Fruit fly (Drosophila melanogaster): ENCODE results near the gene CG7778.
A peak's percentile ranks its signal among the peaks of the same experiment; 100 is the strongest.

The CG7778 gene

dm6 chr2L:8382646-8383045, 36.2 kb downstream of the CG7778 start, which contains the start of the genes CG13392 and Rcd4 (continued):
- no peak for TF ChIP-seq ro (GFP tag; IDR thresholded peaks at IDR 0.05)
- no peak for TF ChIP-seq CG31388 (GFP tag; optimal IDR thresholded peaks at IDR 0.05)
- TF ChIP-seq CG15073 (GFP tag; optimal IDR thresholded peaks at IDR 0.05), result no peak
- TF ChIP-seq CG30020 (tag; optimal IDR thresholded peaks at IDR 0.05), result peak; percentile 12
- peak; percentile 21 for TF ChIP-seq gsb-n (tag; optimal IDR thresholded peaks at IDR 0.05)
- TF ChIP-seq cad (GFP tag; optimal IDR thresholded peaks at IDR 0.05), result no peak
- peak; percentile 66 for TF ChIP-seq CG16863 (GFP tag; optimal IDR thresholded peaks at IDR 0.05)
- peak; percentile 36; the same call in 2 of the 3 replicates for TF ChIP-seq Aef1 (GFP tag; IDR thresholded peaks at IDR 0.05)
- TF ChIP-seq nerfin-1 (tag; optimal IDR thresholded peaks at IDR 0.05), result peak; percentile 58
- TF ChIP-seq Xrp1 (GFP tag; IDR thresholded peaks at IDR 0.05), result peak; percentile 71
- peak; percentile 3 for TF ChIP-seq CG11723 (GFP tag; optimal IDR thresholded peaks at IDR 0.05)
- TF ChIP-seq CG2889 (GFP tag; IDR thresholded peaks at IDR 0.05), result no peak
- TF ChIP-seq corto (GFP tag; optimal IDR thresholded peaks at IDR 0.05), result peak; percentile 38
- no peak for TF ChIP-seq Ssrp (tag; optimal IDR thresholded peaks at IDR 0.05)
- TF ChIP-seq gsb (GFP tag; IDR thresholded peaks at IDR 0.05), result 0 out of 2 replicates have a peak, but pooled peaks have one; percentile 13
- no peak for TF ChIP-seq CG6175 (GFP tag; IDR thresholded peaks at IDR 0.05)
- TF ChIP-seq pan (optimal IDR thresholded peaks at IDR 0.05), result no peak
- peak in 1 of 2 experiments; percentile 58 for TF ChIP-seq pan (GFP tag; optimal IDR thresholded peaks at IDR 0.05 in 1 of 2, IDR thresholded peaks at IDR 0.05 in 1 of 2)
- TF ChIP-seq CG13894 (tag; optimal IDR thresholded peaks at IDR 0.05), result peak; percentile 80
- peak; percentile 91 for TF ChIP-seq CG4424 (GFP tag; optimal IDR thresholded peaks at IDR 0.05)
- no peak for TF ChIP-seq bowl (GFP tag; IDR thresholded peaks at IDR 0.05)
- TF ChIP-seq ara (GFP tag; IDR thresholded peaks at IDR 0.05), result 0 out of 2 replicates have a peak, but pooled peaks have one; percentile 29
- peak; percentile 82 for TF ChIP-seq NFAT (GFP tag; IDR thresholded peaks at IDR 0.05)
- peak; percentile 84 for TF ChIP-seq CG12659 (GFP tag; optimal IDR thresholded peaks at IDR 0.05)
- peak; percentile 66 for TF ChIP-seq row (GFP tag; IDR thresholded peaks at IDR 0.05)
- peak; percentile 68 for TF ChIP-seq ind (GFP tag; optimal IDR thresholded peaks at IDR 0.05)
- peak in 1 of 3 experiments; percentile 6 for TF ChIP-seq lola (GFP tag; optimal IDR thresholded peaks at IDR 0.05)
- TF ChIP-seq bcd (GFP tag; optimal IDR thresholded peaks at IDR 0.05), result peak; percentile 46
- TF ChIP-seq sima (GFP tag; optimal IDR thresholded peaks at IDR 0.05), result no peak

DNA sequence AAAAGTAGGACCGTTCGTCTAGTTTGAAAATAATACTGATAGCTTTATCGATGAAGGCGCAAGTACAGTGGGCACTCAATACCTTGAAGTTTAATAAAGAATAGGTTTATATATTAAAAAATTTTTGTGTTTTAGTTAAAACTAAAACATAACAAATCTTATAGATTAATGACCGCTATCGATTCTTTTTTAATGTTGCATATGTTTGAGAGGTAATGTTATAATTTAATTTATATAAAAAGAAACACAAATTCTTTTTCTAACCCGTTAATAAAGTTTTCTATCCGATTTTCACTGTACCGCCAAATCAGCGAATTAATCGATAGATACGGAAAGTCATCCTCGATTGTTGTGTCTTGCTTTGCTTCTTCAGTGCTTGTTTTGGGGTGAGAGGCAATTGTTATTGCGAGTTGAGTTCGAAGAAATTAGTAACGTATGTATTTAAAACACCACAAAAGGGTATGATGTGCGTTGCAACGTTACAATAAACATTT, 37.7 kb downstream of the CG7778 start, which contains the start of the genes Dad1 and CG13384:
Dad1 (minus strand) TSS at position 30 of the 494 bp plus-strand sequence.
CG13384 (plus strand) TSS at position 348 of the 494 bp plus-strand sequence.
- TF ChIP-seq CG18476 (GFP tag; optimal IDR thresholded peaks at IDR 0.05), result peak; percentile 85
- TF ChIP-seq CG31365 (tag; optimal IDR thresholded peaks at IDR 0.05), result no peak
- peak; percentile 57 for TF ChIP-seq kay (GFP tag; optimal IDR thresholded peaks at IDR 0.05)
- peak; percentile 46 to 74 for TF ChIP-seq chif (GFP tag; optimal IDR thresholded peaks at IDR 0.05)
- TF ChIP-seq CG6683 (GFP tag; optimal IDR thresholded peaks at IDR 0.05), result peak; percentile 86
- peak; percentile 78 for TF ChIP-seq CG31388 (GFP tag; optimal IDR thresholded peaks at IDR 0.05)
- peak; percentile 97 for TF ChIP-seq CG8924 (tag; optimal IDR thresholded peaks at IDR 0.05)
- TF ChIP-seq CG12236 (GFP tag; optimal IDR thresholded peaks at IDR 0.05), result no peak
- peak; percentile 6 for TF ChIP-seq CG12769 (tag; optimal IDR thresholded peaks at IDR 0.05)
- TF ChIP-seq nom (GFP tag; optimal IDR thresholded peaks at IDR 0.05), result peak; percentile 84
- TF ChIP-seq CG12104 (GFP tag; optimal IDR thresholded peaks at IDR 0.05), result peak; percentile 80
- peak; percentile 95 for TF ChIP-seq CG3281 (GFP tag; optimal IDR thresholded peaks at IDR 0.05)
- peak; percentile 47 for TF ChIP-seq Gsc (GFP tag; IDR thresholded peaks at IDR 0.05)
- TF ChIP-seq CG2120 (GFP tag; optimal IDR thresholded peaks at IDR 0.05), result peak; percentile 95
- TF ChIP-seq bsh (GFP tag; optimal IDR thresholded peaks at IDR 0.05), result peak in 1 of 2 experiments; percentile 90
- TF ChIP-seq Aef1 (GFP tag; IDR thresholded peaks at IDR 0.05), result peak; percentile 74
- TF ChIP-seq HLH3B (GFP tag; IDR thresholded peaks at IDR 0.05), result peak; percentile 88
- no peak for TF ChIP-seq mld (GFP tag; IDR thresholded peaks at IDR 0.05; ENCODE audit: partially characterized antibody)
- TF ChIP-seq Camta (GFP tag; optimal IDR thresholded peaks at IDR 0.05), result peak; percentile 56
- TF ChIP-seq Abd-B (GFP tag; optimal IDR thresholded peaks at IDR 0.05), result peak; percentile 94
- peak; percentile 76; the same call in 2 of the 3 replicates for TF ChIP-seq ase (GFP tag; IDR thresholded peaks at IDR 0.05)
- peak; percentile 72 for TF ChIP-seq ro (GFP tag; IDR thresholded peaks at IDR 0.05)
- 0 out of 3 replicates have a peak, but pooled peaks have one; percentile 48 for TF ChIP-seq ci (GFP tag; IDR thresholded peaks at IDR 0.05)
- TF ChIP-seq CG10654 (GFP tag; optimal IDR thresholded peaks at IDR 0.05), result peak; percentile 80
- TF ChIP-seq gcm2 (GFP tag; optimal IDR thresholded peaks at IDR 0.05), result no peak

Data from whole organism, embryonic.